Worm (Caenorhabditis elegans) whole organism, midembryonic: Measurements from ENCODE around the gene frh-1.

Experiments
- flt-1 ChIP-seq: fragments of 200-800 bp; sonication (Bioruptor generic); IDR thresholded peaks from 2 replicates; pipeline ENCODE4 v1.3.6; 2022; ENCODE audit warnings: missing genetic modification characterization, missing compliant biosample characterization
- klf-2 ChIP-seq: fragments of 200-800 bp; sonication (Bioruptor generic); conservative IDR thresholded peaks from 2 replicates; pipeline ENCODE4 v1.3.6; 2022; ENCODE audit warnings: missing genetic modification reagents, missing genetic modification characterization, missing compliant biosample characterization
- med-1 ChIP-seq: sonication (generic microtip); optimal IDR thresholded peaks from 2 replicates; lab custom pipeline; 2017; ENCODE audit warnings: missing genetic modification characterization, mild to moderate bottlenecking, missing compliant biosample characterization, antibody characterized with exemption, missing genetic modification reagents; ENCODE audit not compliant: insufficient read depth
- ztf-23 ChIP-seq: fragments of 200-800 bp; sonication (Bioruptor generic); IDR thresholded peaks from 2 replicates; pipeline ENCODE4 v1.3.6; 2022; ENCODE audit warnings: missing genetic modification reagents, missing genetic modification characterization, missing compliant biosample characterization

ce11 chrII:5921620-5922019 is 4.4 kb downstream of the frh-1 start, which contains the start of gene vrk-1:
- TF ChIP-seq ztf-23 (no peak), klf-2 (no peak), flt-1 (no peak), med-1 (GFP tag; lab: Kevin White, UChicago) (no peak)
